Worm (Caenorhabditis elegans) whole organism, L4 larva: ENCODE data around the gene K11H3.8.

Source experiments
- D1046.2 ChIP-seq: fragments of 200-800 bp; sonication (Bioruptor generic); IDR thresholded peaks from 2 replicates; pipeline ENCODE4 v1.3.6; 2022; ENCODE audit warnings: missing genetic modification characterization, missing compliant biosample characterization
- F37D6.2 ChIP-seq: sonication (generic microtip); optimal IDR thresholded peaks from 2 replicates; lab custom pipeline; 2016; ENCODE audit warnings: mild to moderate bottlenecking, missing genetic modification characterization, missing compliant biosample characterization
- F44E2.7 ChIP-seq: fragments of 200-800 bp; sonication (Bioruptor generic); IDR thresholded peaks from 2 replicates; pipeline ENCODE4 v2.1.2; 2022; ENCODE audit warnings: missing genetic modification characterization, missing compliant biosample characterization
- T20F7.1 ChIP-seq: fragments of 200-800 bp; sonication (Bioruptor generic); optimal IDR thresholded peaks from 2 replicates; lab custom pipeline; 2018; ENCODE audit warnings: mild to moderate bottlenecking, missing genetic modification characterization, missing compliant biosample characterization
- Y48G9A.11 ChIP-seq: fragments of 200-800 bp; sonication (Bioruptor generic); IDR thresholded peaks from 2 replicates; pipeline ENCODE4 v1.3.6; 2022; ENCODE audit warnings: missing genetic modification reagents, missing genetic modification characterization, missing compliant biosample characterization
- ZK337.2 ChIP-seq: fragments of 200-800 bp; sonication (Bioruptor generic); IDR thresholded peaks from 2 replicates; pipeline ENCODE4 v1.3.6; 2022; ENCODE audit warnings: missing genetic modification reagents, missing genetic modification characterization, missing compliant biosample characterization
- ZK546.5 ChIP-seq, 2 experiments: sonication (generic microtip); optimal IDR thresholded peaks; 2 replicates each; lab custom pipeline; 2017; ENCODE audit warnings: missing biosample characterization in 2 of 2, missing genetic modification characterization in 2 of 2
- aha-1 ChIP-seq: fragments of 150-350 bp; peaks from one replicate; lab custom pipeline; 2014; ENCODE audit warnings: missing biosample characterization, missing genetic modification characterization
- ama-1 ChIP-seq: fragments of 150-350 bp; optimal IDR thresholded peaks from 2 replicates; lab custom pipeline; 2014; ENCODE audit warnings: inconsistent platforms, mixed read lengths
- attf-4 ChIP-seq: sonication (generic microtip); optimal IDR thresholded peaks from 3 replicates; lab custom pipeline; 2017; ENCODE audit warnings: missing biosample characterization, missing genetic modification characterization
- ceh-28 ChIP-seq: fragments of 150-350 bp; optimal IDR thresholded peaks from 2 replicates; lab custom pipeline; 2014; ENCODE audit warnings: missing biosample characterization, missing genetic modification reagents, missing genetic modification characterization
- ceh-62 ChIP-seq: sonication (generic microtip); optimal IDR thresholded peaks from 2 replicates; lab custom pipeline; 2017; ENCODE audit warnings: missing biosample characterization, missing genetic modification characterization
- daf-16 ChIP-seq, 3 experiments: sonication (generic microtip); optimal IDR thresholded peaks; 2 replicates each; lab custom pipeline; 2016 to 2017; ENCODE audit warnings: missing genetic modification characterization in 3 of 3, missing genetic modification reagents in 3 of 3, mild to moderate bottlenecking in 2 of 3, missing compliant biosample characterization in 2 of 3, missing biosample characterization in 1 of 3, moderate library complexity in 1 of 3
- dpl-1 ChIP-seq: fragments of 150-350 bp; optimal IDR thresholded peaks from 2 replicates; lab custom pipeline; 2014; ENCODE audit warnings: missing biosample characterization, missing genetic modification reagents, missing genetic modification characterization
- dve-1 ChIP-seq: sonication (generic microtip); optimal IDR thresholded peaks from 2 replicates; lab custom pipeline; 2017; ENCODE audit warnings: antibody characterized with exemption, mild to moderate bottlenecking, missing genetic modification characterization, missing compliant biosample characterization; ENCODE audit not compliant: insufficient read depth
- egl-43 ChIP-seq: fragments of 200-800 bp; sonication (Bioruptor generic); IDR thresholded peaks from 2 replicates; pipeline ENCODE4 v1.3.6; 2022; ENCODE audit warnings: missing genetic modification reagents, missing genetic modification characterization, missing compliant biosample characterization
- fkh-10 ChIP-seq: fragments of 150-350 bp; optimal IDR thresholded peaks from 2 replicates; lab custom pipeline; 2014; ENCODE audit warnings: missing biosample characterization, missing genetic modification reagents, missing genetic modification characterization
- fos-1 ChIP-seq: fragments of 150-350 bp; optimal IDR thresholded peaks from 2 replicates; lab custom pipeline; 2014; ENCODE audit warnings: missing biosample characterization, missing genetic modification characterization
- lin-1 ChIP-seq: fragments of 200-800 bp; sonication (Bioruptor generic); IDR thresholded peaks from 2 replicates; pipeline ENCODE4 v1.3.6; 2022; ENCODE audit warnings: missing genetic modification reagents, missing genetic modification characterization, missing compliant biosample characterization
- lin-29 ChIP-seq: fragments of 200-800 bp; sonication (Bioruptor generic); IDR thresholded peaks from 2 replicates; pipeline ENCODE4 v1.3.6; 2022; ENCODE audit warnings: missing genetic modification reagents, missing genetic modification characterization, missing compliant biosample characterization
- lir-3 ChIP-seq: sonication (generic microtip); optimal IDR thresholded peaks from 2 replicates; lab custom pipeline; 2016; ENCODE audit warnings: mild to moderate bottlenecking, missing genetic modification characterization, missing compliant biosample characterization
- lsy-2 ChIP-seq, 2 experiments: fragments of 150-350 bp in 1 of 2; sonication (generic microtip) in 1 of 2; optimal IDR thresholded peaks; 2 replicates each; lab custom pipeline; 2014 to 2017; ENCODE audit warnings: missing biosample characterization in 2 of 2, missing genetic modification characterization in 2 of 2
- madf-5 ChIP-seq, 2 experiments: fragments of 200-800 bp; sonication (Bioruptor generic); IDR thresholded peaks; 2 replicates each; pipeline ENCODE4 v1.3.6; 2022; ENCODE audit warnings: missing compliant biosample characterization in 2 of 2, missing genetic modification characterization in 2 of 2
- nhr-11 ChIP-seq: fragments of 150-350 bp; optimal IDR thresholded peaks from 2 replicates; lab custom pipeline; 2014; ENCODE audit warnings: missing biosample characterization, missing genetic modification characterization
- nhr-237 ChIP-seq: sonication (generic microtip); optimal IDR thresholded peaks from 2 replicates; lab custom pipeline; 2017; ENCODE audit warnings: missing biosample characterization, missing genetic modification characterization
- nhr-28 ChIP-seq: fragments of 150-350 bp; optimal IDR thresholded peaks from 2 replicates; lab custom pipeline; 2014; ENCODE audit warnings: missing biosample characterization, missing genetic modification characterization
- nhr-41 ChIP-seq: fragments of 200-800 bp; sonication (Bioruptor generic); IDR thresholded peaks from 2 replicates; pipeline ENCODE4 v1.3.6; 2022; ENCODE audit warnings: missing genetic modification reagents, missing genetic modification characterization, missing compliant biosample characterization
- saeg-2 ChIP-seq: fragments of 200-800 bp; sonication (Bioruptor generic); IDR thresholded peaks from 2 replicates; pipeline ENCODE4 v1.3.6; 2022; ENCODE audit warnings: missing genetic modification reagents, missing genetic modification characterization, missing compliant biosample characterization
- sdz-12 ChIP-seq: fragments of 200-800 bp; sonication (Bioruptor generic); optimal IDR thresholded peaks from 2 replicates; lab custom pipeline; 2018; ENCODE audit warnings: mild to moderate bottlenecking, missing genetic modification characterization, missing compliant biosample characterization
- spr-1 ChIP-seq: sonication (generic microtip); optimal IDR thresholded peaks from 2 replicates; lab custom pipeline; 2016; ENCODE audit warnings: mild to moderate bottlenecking, missing genetic modification characterization, missing compliant biosample characterization
- unc-130 ChIP-seq: sonication (generic microtip); optimal IDR thresholded peaks from 2 replicates; lab custom pipeline; 2016; ENCODE audit warnings: missing genetic modification reagents, missing genetic modification characterization, missing compliant biosample characterization
- unc-62 ChIP-seq, 3 experiments: fragments of 150-350 bp in 1 of 3; sonication (generic microtip); optimal IDR thresholded peaks in 2 of 3; peaks in 1 of 3; 1 replicate in 1 of 3; 2 replicates in 2 of 3; lab custom pipeline; 2014 to 2017; ENCODE audit warnings: missing biosample characterization in 3 of 3, missing genetic modification characterization in 3 of 3, missing genetic modification reagents in 3 of 3, missing genotype in 1 of 3
- vab-7 ChIP-seq: fragments of 200-800 bp; sonication (Bioruptor generic); IDR thresholded peaks from 2 replicates; pipeline ENCODE4 v1.3.6; 2022; ENCODE audit warnings: missing genetic modification reagents, missing genetic modification characterization, missing compliant biosample characterization
- zag-1 ChIP-seq: fragments of 150-350 bp; optimal IDR thresholded peaks from 2 replicates; lab custom pipeline; 2014; ENCODE audit warnings: missing biosample characterization, missing genetic modification characterization
- ztf-11 ChIP-seq: fragments of 150-350 bp; optimal IDR thresholded peaks from 2 replicates; lab custom pipeline; 2014; ENCODE audit warnings: missing biosample characterization, missing genetic modification characterization
- ztf-7 ChIP-seq: fragments of 150-350 bp; optimal IDR thresholded peaks from 2 replicates; lab custom pipeline; 2014; ENCODE audit warnings: missing biosample characterization, missing genetic modification characterization

The K11H3.8 gene

ce11 chrIII:9871032-9871431 lies 36.0 kb downstream of the K11H3.8 start, which contains the start of gene ZK757.1:
ZK757.1 (minus strand) TSS chrIII:9871132.
- TF ChIP-seq D1046.2 (GFP tag; lab: Robert Waterston, UW): no peak
- no peak for TF ChIP-seq attf-4
- TF ChIP-seq lsy-2 (tag; optimal IDR thresholded peaks at IDR 0.05; lab: Kevin White, UChicago): no peak
- no peak for TF ChIP-seq vab-7
- no peak for TF ChIP-seq ZK546.5 (tag; optimal IDR thresholded peaks at IDR 0.05; lab: Kevin White, UChicago)
- TF ChIP-seq nhr-28: no peak
- TF ChIP-seq aha-1: no peak
- no peak for TF ChIP-seq sdz-12
- TF ChIP-seq zag-1 (tag; lab: Kevin White, UChicago): no peak
- no peak for TF ChIP-seq dve-1 (tag; lab: Kevin White, UChicago)
- no peak for TF ChIP-seq saeg-2 (GFP tag; lab: Robert Waterston, UW)
- TF ChIP-seq fkh-10 (GFP tag; lab: Kevin White, UChicago): no peak
- TF ChIP-seq fos-1 (tag; lab: Kevin White, UChicago): no peak
- no peak for TF ChIP-seq unc-130 (GFP tag; lab: Kevin White, UChicago)
- no peak for TF ChIP-seq nhr-41 (GFP tag; lab: Robert Waterston, UW)
- TF ChIP-seq ceh-28 (tag; lab: Kevin White, UChicago): no peak
- no peak for TF ChIP-seq ZK337.2 (GFP tag; lab: Robert Waterston, UW)
- no peak for TF ChIP-seq dpl-1 (GFP tag; lab: Kevin White, UChicago)

- TF ChIP-seq nhr-11 (tag; lab: Kevin White, UChicago): no peak
- no peak for TF ChIP-seq T20F7.1 (GFP tag; lab: Kevin White, UChicago)
- no peak for TF ChIP-seq lin-1 (GFP tag; lab: Robert Waterston, UW)
These were observed 39.5 kb downstream of the K11H3.8 start for ce11 chrIII:9874515-9874914.

- no peak for TF ChIP-seq unc-130 (GFP tag; lab: Kevin White, UChicago)
- TF ChIP-seq ama-1 (lab: Kevin White, UChicago): no peak
- no peak for TF ChIP-seq F37D6.2
- no peak for TF ChIP-seq attf-4
- no peak for TF ChIP-seq ceh-62 (tag; lab: Kevin White, UChicago)
These were observed 42.0 kb downstream of the K11H3.8 start, which contains the start of gene ZK757.10 for ce11 chrIII:9876951-9877350. ZK757.10 (plus strand) TSS chrIII:9877251.

- TF ChIP-seq spr-1 (tag; lab: Kevin White, UChicago) (no peak), lin-29 (GFP tag; lab: Robert Waterston, UW) (no peak), ztf-7 (tag; lab: Kevin White, UChicago) (no peak), F44E2.7 (GFP tag; lab: Robert Waterston, UW) (no peak), lir-3 (tag; lab: Kevin White, UChicago) (no peak), egl-43 (GFP tag; lab: Robert Waterston, UW) (no peak), Y48G9A.11 (GFP tag; lab: Robert Waterston, UW) (no peak)
These were observed 43.8 kb downstream of the K11H3.8 start, which contains the start of gene ZK757.2 for ce11 chrIII:9878828-9879227. ZK757.2 (minus strand) TSS chrIII:9878928.

- TF ChIP-seq nhr-11 (tag; lab: Kevin White, UChicago): peak; percentile 6
- no peak for TF ChIP-seq ceh-62 (tag; lab: Kevin White, UChicago)
- TF ChIP-seq, all 104 proteins: peak for 1
These were observed 50.6 kb downstream of the K11H3.8 start for ce11 chrIII:9885609-9886008.

- TF ChIP-seq ztf-11 (tag; lab: Kevin White, UChicago) (no peak), madf-5 (GFP tag; IDR thresholded peaks at IDR 0.05; lab: Robert Waterston, UW) (no peak), saeg-2 (GFP tag; lab: Robert Waterston, UW) (no peak), vab-7 (no peak), unc-62 (GFP tag; optimal IDR thresholded peaks at IDR 0.05 in 1 of 2; lab: Kevin White, UChicago) (peak in 1 of 2 experiments; percentile 31), unc-62 (tag; optimal IDR thresholded peaks at IDR 0.05; lab: Kevin White, UChicago) (no peak), nhr-237 (no peak), aha-1 (peak; percentile 94), daf-16 (GFP tag; optimal IDR thresholded peaks at IDR 0.05; lab: Kevin White, UChicago) (no peak), daf-16 (tag; optimal IDR thresholded peaks at IDR 0.05; lab: Kevin White, UChicago) (no peak)
These were observed 51.3 kb downstream of the K11H3.8 start for ce11 chrIII:9886323-9886722.
